Worm (Caenorhabditis elegans): ENCODE measurements around the gene C16C8.8.

ce11 chrII:3481584-3481983 lies 20.1 kb upstream of the C16C8.8 start, which contains the start of gene Y49F6B.8:
- TF ChIP-seq dpff-1 (tag; optimal IDR thresholded peaks at IDR 0.05), result no peak
- no peak for TF ChIP-seq ama-1 (optimal IDR thresholded peaks at IDR 0.05)
- no peak for TF ChIP-seq ama-1 (GFP tag; optimal IDR thresholded peaks at IDR 0.05)
- TF ChIP-seq nfya-1 (tag; optimal IDR thresholded peaks at IDR 0.05; ENCODE audit: borderline replicate concordance, insufficient read depth), result no peak
- no peak for TF ChIP-seq bed-1 (GFP tag; IDR thresholded peaks at IDR 0.05)
- TF ChIP-seq nhr-27 (tag; optimal IDR thresholded peaks at IDR 0.05), result no peak
- TF ChIP-seq rpc-1 (optimal IDR thresholded peaks at IDR 0.05), result no peak
- TF ChIP-seq rpc-1 (tag; optimal IDR thresholded peaks at IDR 0.05), result no peak
